Fruit fly (Drosophila melanogaster): ENCODE measurements around the gene CG12746.

Gene CG12746

DNA sequence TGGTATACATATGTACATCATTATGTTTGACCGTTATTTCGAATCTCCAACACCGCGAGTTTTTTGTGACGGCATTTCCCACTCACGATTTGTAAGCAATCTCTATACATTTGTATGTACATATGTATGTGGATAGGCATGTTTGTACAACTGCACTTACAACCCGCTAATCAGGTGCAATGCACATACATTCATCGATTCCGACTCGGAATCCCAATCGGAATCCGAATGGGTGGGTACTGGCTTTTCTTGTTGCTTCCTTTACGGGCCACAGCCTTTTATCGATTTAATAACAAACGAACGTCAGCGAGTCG, 6.7 kb downstream of the CG12746 start:
- TF ChIP-seq CG30403 (GFP tag; optimal IDR thresholded peaks at IDR 0.05) (no peak), z (GFP tag; IDR thresholded peaks at IDR 0.05) (no peak), CG9797 (GFP tag; optimal IDR thresholded peaks at IDR 0.05) (no peak), CG14050 (GFP tag; IDR thresholded peaks at IDR 0.05) (no peak), Elba2 (GFP tag; optimal IDR thresholded peaks at IDR 0.05) (peak; percentile 21), ham (GFP tag; IDR thresholded peaks at IDR 0.05) (no peak), Vsx1 (GFP tag; optimal IDR thresholded peaks at IDR 0.05) (no peak), MTF-1 (GFP tag; optimal IDR thresholded peaks at IDR 0.05; ENCODE audit: borderline replicate concordance) (no peak), CG11093 (GFP tag; IDR thresholded peaks at IDR 0.05) (no peak), fd64A (GFP tag; optimal IDR thresholded peaks at IDR 0.05) (no peak), twi (tag; optimal IDR thresholded peaks at IDR 0.05) (peak; percentile 68), Spps (tag; optimal IDR thresholded peaks at IDR 0.05) (no peak), pzg (GFP tag; optimal IDR thresholded peaks at IDR 0.05) (no peak), Ravus (GFP tag; IDR thresholded peaks at IDR 0.05) (no peak), Mrtf (GFP tag; IDR thresholded peaks at IDR 0.05) (no peak), CG13775 (GFP tag; optimal IDR thresholded peaks at IDR 0.05) (no peak), insv (GFP tag; optimal IDR thresholded peaks at IDR 0.05) (peak; percentile 17 to 85), Dref (GFP tag; IDR thresholded peaks at IDR 0.05) (no peak), CG13123 (GFP tag; optimal IDR thresholded peaks at IDR 0.05) (no peak), onecut (GFP tag; IDR thresholded peaks at IDR 0.05) (peak; percentile 41), CG32767 (GFP tag; IDR thresholded peaks at IDR 0.05) (peak; percentile 7; the same call in 1 of the 2 replicates), D19A (tag; optimal IDR thresholded peaks at IDR 0.05) (no peak), CG9609 (GFP tag; optimal IDR thresholded peaks at IDR 0.05) (no peak), bigmax (GFP tag; optimal IDR thresholded peaks at IDR 0.05) (no peak), NfI (GFP tag; optimal IDR thresholded peaks at IDR 0.05) (no peak), hth (optimal IDR thresholded peaks at IDR 0.05) (no peak), emc (GFP tag; optimal IDR thresholded peaks at IDR 0.05) (no peak), cg (GFP tag; optimal IDR thresholded peaks at IDR 0.05) (peak; percentile 14), Bdp1 (GFP tag; optimal IDR thresholded peaks at IDR 0.05) (no peak), sim (GFP tag; IDR thresholded peaks at IDR 0.05) (no peak), tx (GFP tag; optimal IDR thresholded peaks at IDR 0.05) (no peak), D19B (GFP tag; optimal IDR thresholded peaks at IDR 0.05) (no peak), CG31365 (tag; optimal IDR thresholded peaks at IDR 0.05) (no peak), pros (GFP tag; optimal IDR thresholded peaks at IDR 0.05) (no peak), al (GFP tag; IDR thresholded peaks at IDR 0.05) (no peak), Eip74EF (GFP tag; optimal IDR thresholded peaks at IDR 0.05) (no peak), danr (GFP tag; IDR thresholded peaks at IDR 0.05) (no peak), CG2199 (GFP tag; IDR thresholded peaks at IDR 0.05) (0 out of 3 replicates have a peak, but pooled peaks have one; percentile 24), CG1832 (GFP tag; optimal IDR thresholded peaks at IDR 0.05) (no peak), CG17328 (GFP tag; IDR thresholded peaks at IDR 0.05) (0 out of 2 replicates have a peak, but pooled peaks have one; percentile 1), exex (tag; optimal IDR thresholded peaks at IDR 0.05) (no peak), sr (GFP tag; IDR thresholded peaks at IDR 0.05) (no peak), gce (GFP tag; IDR thresholded peaks at IDR 0.05) (no peak), CG4360 (GFP tag; IDR thresholded peaks at IDR 0.05) (no peak)

- TF ChIP-seq mirr (GFP tag; optimal IDR thresholded peaks at IDR 0.05) (peak; percentile 6), lola (GFP tag; optimal IDR thresholded peaks at IDR 0.05) (no peak), p53 (GFP tag; optimal IDR thresholded peaks at IDR 0.05) (no peak), Hey (tag; optimal IDR thresholded peaks at IDR 0.05) (peak; percentile 92), CG7987 (GFP tag; optimal IDR thresholded peaks at IDR 0.05) (no peak), CG11398 (GFP tag; optimal IDR thresholded peaks at IDR 0.05) (no peak), schlank (tag; optimal IDR thresholded peaks at IDR 0.05) (no peak), seq (GFP tag; IDR thresholded peaks at IDR 0.05) (no peak), BtbVII (GFP tag; optimal IDR thresholded peaks at IDR 0.05) (peak; percentile 8), HHEX (GFP tag; optimal IDR thresholded peaks at IDR 0.05) (no peak), sug (tag; optimal IDR thresholded peaks at IDR 0.05) (peak; percentile 97), GATAe (GFP tag; conservative IDR thresholded peaks at IDR 0.05) (peak; percentile 21; the same call in 1 of the 2 replicates)
Observed at dm6 chr3R:5571756-5572155, 7.1 kb downstream of the CG12746 start.

Measured in whole organism, embryonic.